Fruit fly (Drosophila melanogaster) Kc167 (cell line): Measurements from ENCODE around the gene CG6403.

Source experiments
- h ChIP-seq: fragments of >200 bp; optimal IDR thresholded peaks from 3 replicates; lab custom pipeline; 2018; ENCODE audit warnings: missing external identifiers
- insv ChIP-seq: fragments of >200 bp; optimal IDR thresholded peaks from 3 replicates; lab custom pipeline; 2018; ENCODE audit warnings: missing external identifiers

DNA sequence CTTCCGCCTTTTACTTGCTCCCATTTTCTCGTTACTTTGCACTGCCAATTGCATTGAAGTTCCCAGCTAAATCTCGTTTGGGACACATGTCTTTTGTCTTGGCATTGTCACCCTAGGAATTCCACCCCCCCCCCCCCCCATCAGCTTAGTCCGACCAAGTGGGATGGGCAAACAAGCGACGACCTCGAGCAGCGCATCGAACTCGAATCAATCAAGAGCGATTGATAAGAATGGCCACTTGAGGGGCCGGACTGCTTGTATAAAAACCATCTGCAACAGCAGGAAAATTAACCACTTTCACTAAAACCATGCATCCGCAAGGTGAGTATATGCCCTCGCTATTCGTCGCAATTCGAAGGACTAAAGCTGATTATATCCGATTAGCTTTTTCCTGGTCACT, 10.3 kb downstream of the CG6403 start, which contains the start of gene CG14244:
- TF ChIP-seq h (lab: Kevin White, UChicago) (no peak), insv (lab: Kevin White, UChicago) (no peak)
